Worm (Caenorhabditis elegans) whole organism, midembryonic: ENCODE data around the gene alh-6.

Experiments
- T22C8.4 ChIP-seq: fragments of 200-800 bp; sonication (Bioruptor generic); IDR thresholded peaks from 2 replicates; pipeline ENCODE4 v1.3.6; 2022; ENCODE audit warnings: missing genetic modification characterization, missing compliant biosample characterization
- cog-1 ChIP-seq: sonication (generic microtip); optimal IDR thresholded peaks from 2 replicates; lab custom pipeline; 2016; ENCODE audit warnings: missing genetic modification characterization, missing compliant biosample characterization
- flt-1 ChIP-seq: fragments of 200-800 bp; sonication (Bioruptor generic); IDR thresholded peaks from 2 replicates; pipeline ENCODE4 v1.3.6; 2022; ENCODE audit warnings: missing genetic modification characterization, missing compliant biosample characterization
- klf-2 ChIP-seq: fragments of 200-800 bp; sonication (Bioruptor generic); conservative IDR thresholded peaks from 2 replicates; pipeline ENCODE4 v1.3.6; 2022; ENCODE audit warnings: missing genetic modification reagents, missing genetic modification characterization, missing compliant biosample characterization
- med-1 ChIP-seq: sonication (generic microtip); optimal IDR thresholded peaks from 2 replicates; lab custom pipeline; 2017; ENCODE audit warnings: missing genetic modification characterization, mild to moderate bottlenecking, missing compliant biosample characterization, antibody characterized with exemption, missing genetic modification reagents; ENCODE audit not compliant: insufficient read depth
- ref-1 ChIP-seq: fragments of 200-800 bp; sonication (Bioruptor generic); conservative IDR thresholded peaks from 2 replicates; pipeline ENCODE4 v1.3.6; 2022; ENCODE audit warnings: missing genetic modification reagents, missing genetic modification characterization, missing compliant biosample characterization
- tab-1 ChIP-seq: fragments of 200-800 bp; sonication (Bioruptor generic); IDR thresholded peaks from 2 replicates; pipeline ENCODE4 v1.3.6; 2022; ENCODE audit warnings: missing genetic modification characterization, missing compliant biosample characterization
- ztf-23 ChIP-seq: fragments of 200-800 bp; sonication (Bioruptor generic); IDR thresholded peaks from 2 replicates; pipeline ENCODE4 v1.3.6; 2022; ENCODE audit warnings: missing genetic modification reagents, missing genetic modification characterization, missing compliant biosample characterization
- ztf-29 ChIP-seq: fragments of 200-800 bp; sonication (Bioruptor generic); IDR thresholded peaks from 2 replicates; pipeline ENCODE4 v1.3.6; 2022; ENCODE audit warnings: missing genetic modification reagents, missing genetic modification characterization, missing compliant biosample characterization

ce11 chrII:1357905-1358304 lies 48.0 kb upstream of the alh-6 start, which contains the start of gene C13A10.2:
- no peak for TF ChIP-seq med-1
- TF ChIP-seq cog-1 (tag; lab: Kevin White, UChicago): no peak
- no peak for TF ChIP-seq tab-1 (GFP tag; lab: Robert Waterston, UW)
- no peak for TF ChIP-seq ref-1
- no peak for TF ChIP-seq flt-1 (GFP tag; lab: Robert Waterston, UW)
- no peak for TF ChIP-seq ztf-29 (GFP tag; lab: Robert Waterston, UW)
- no peak for TF ChIP-seq T22C8.4
- TF ChIP-seq ztf-23 (GFP tag; lab: Robert Waterston, UW): no peak
- TF ChIP-seq klf-2: no peak
